Worm (Caenorhabditis elegans) whole organism, late embryonic: Measurements from ENCODE around the gene srh-88.
"Not testable (repeated sequence)": the region's sequence is repeated elsewhere in the genome, so short reads cannot be mapped to it uniquely, and the experiment has no call there.

Source experiments
- C38D4.7 ChIP-seq: fragments of 200-800 bp; sonication (Bioruptor generic); optimal IDR thresholded peaks from 2 replicates; lab custom pipeline; 2018; ENCODE audit warnings: mild to moderate bottlenecking, missing genetic modification characterization, moderate library complexity, missing compliant biosample characterization
- K02D7.2 ChIP-seq: sonication (generic microtip); optimal IDR thresholded peaks from 2 replicates; lab custom pipeline; 2017; ENCODE audit warnings: mild to moderate bottlenecking, missing genetic modification characterization, missing compliant biosample characterization
- ahr-1 ChIP-seq: sonication (generic microtip); optimal IDR thresholded peaks from 2 replicates; lab custom pipeline; 2016; ENCODE audit warnings: missing genetic modification characterization, missing compliant biosample characterization
- ceh-18 ChIP-seq: sonication (generic microtip); optimal IDR thresholded peaks from 2 replicates; lab custom pipeline; 2016; ENCODE audit warnings: missing genetic modification characterization, missing compliant biosample characterization
- ceh-24 ChIP-seq: sonication (generic microtip); optimal IDR thresholded peaks from 2 replicates; lab custom pipeline; 2016; ENCODE audit warnings: mild to moderate bottlenecking, missing genetic modification characterization, missing compliant biosample characterization
- ceh-31 ChIP-seq: sonication (generic microtip); optimal IDR thresholded peaks from 2 replicates; lab custom pipeline; 2016; ENCODE audit warnings: missing genetic modification characterization, missing compliant biosample characterization
- ceh-45 ChIP-seq: fragments of 200-800 bp; sonication (Bioruptor generic); IDR thresholded peaks from 2 replicates; pipeline ENCODE4 v1.3.6; 2022; ENCODE audit warnings: missing genetic modification reagents, missing genetic modification characterization, missing compliant biosample characterization
- ceh-48 ChIP-seq: sonication (generic microtip); optimal IDR thresholded peaks from 2 replicates; lab custom pipeline; 2016; ENCODE audit warnings: missing genetic modification characterization, inconsistent platforms, missing compliant biosample characterization
- ceh-6 ChIP-seq: fragments of 200-800 bp; sonication (Bioruptor generic); optimal IDR thresholded peaks from 2 replicates; lab custom pipeline; 2018; ENCODE audit warnings: mild to moderate bottlenecking, missing genetic modification characterization, missing compliant biosample characterization
- ceh-9 ChIP-seq: sonication (generic microtip); optimal IDR thresholded peaks from 2 replicates; lab custom pipeline; 2016; ENCODE audit warnings: mild to moderate bottlenecking, missing genetic modification characterization, inconsistent platforms, missing compliant biosample characterization
- fax-1 ChIP-seq: sonication (generic microtip); optimal IDR thresholded peaks from 2 replicates; lab custom pipeline; 2016; ENCODE audit warnings: missing genotype, missing genetic modification characterization, missing compliant biosample characterization
- fkh-10 ChIP-seq: fragments of 150-350 bp; optimal IDR thresholded peaks from 2 replicates; lab custom pipeline; 2014; ENCODE audit warnings: missing biosample characterization, missing genetic modification reagents, missing genetic modification characterization
- fkh-6 ChIP-seq: sonication (generic microtip); optimal IDR thresholded peaks from 2 replicates; lab custom pipeline; 2016; ENCODE audit warnings: missing genetic modification characterization, missing compliant biosample characterization
- hlh-13 ChIP-seq: fragments of 200-800 bp; sonication (Bioruptor generic); optimal IDR thresholded peaks from 2 replicates; lab custom pipeline; 2018; ENCODE audit warnings: mild to moderate bottlenecking, missing genetic modification characterization, missing compliant biosample characterization
- hlh-6 ChIP-seq: sonication (generic microtip); optimal IDR thresholded peaks from 2 replicates; lab custom pipeline; 2016; ENCODE audit warnings: missing genotype, missing genetic modification characterization, missing compliant biosample characterization
- hlh-8 ChIP-seq: sonication (generic microtip); optimal IDR thresholded peaks from 2 replicates; lab custom pipeline; 2016; ENCODE audit warnings: missing genotype, missing genetic modification characterization, missing compliant biosample characterization
- madf-2 ChIP-seq: sonication (generic microtip); optimal IDR thresholded peaks from 2 replicates; lab custom pipeline; 2017; ENCODE audit warnings: missing genetic modification characterization, missing compliant biosample characterization
- mec-3 ChIP-seq: sonication (generic microtip); optimal IDR thresholded peaks from 2 replicates; lab custom pipeline; 2016; ENCODE audit warnings: borderline replicate concordance, missing genetic modification characterization, missing compliant biosample characterization
- npax-4 ChIP-seq: sonication (generic microtip); optimal IDR thresholded peaks from 2 replicates; lab custom pipeline; 2016; ENCODE audit warnings: missing genetic modification characterization, missing compliant biosample characterization
- odd-2 ChIP-seq: sonication (generic microtip); optimal IDR thresholded peaks from 2 replicates; lab custom pipeline; 2017; ENCODE audit warnings: antibody characterized with exemption, mild to moderate bottlenecking, missing genetic modification characterization, missing compliant biosample characterization
- pag-3 ChIP-seq: sonication (generic microtip); optimal IDR thresholded peaks from 2 replicates; lab custom pipeline; 2016; ENCODE audit warnings: missing compliant biosample characterization, missing genetic modification characterization, borderline replicate concordance
- pat-9 ChIP-seq: fragments of 200-800 bp; sonication (Bioruptor generic); optimal IDR thresholded peaks from 2 replicates; lab custom pipeline; 2018; ENCODE audit warnings: mild to moderate bottlenecking, missing genetic modification characterization, moderate library complexity, missing compliant biosample characterization
- pax-1 ChIP-seq: fragments of 150-350 bp; optimal IDR thresholded peaks from 2 replicates; lab custom pipeline; 2014; ENCODE audit warnings: missing biosample characterization, missing genetic modification characterization
- pha-2 ChIP-seq: sonication (generic microtip); optimal IDR thresholded peaks from 2 replicates; lab custom pipeline; 2017; ENCODE audit warnings: mild to moderate bottlenecking, missing genetic modification characterization, missing compliant biosample characterization
- pqm-1 ChIP-seq: sonication (generic microtip); optimal IDR thresholded peaks from 2 replicates; lab custom pipeline; 2016; ENCODE audit warnings: missing genetic modification characterization, missing compliant biosample characterization
- ref-2 ChIP-seq: sonication (generic microtip); optimal IDR thresholded peaks from 2 replicates; lab custom pipeline; 2016; ENCODE audit warnings: missing genetic modification characterization, missing compliant biosample characterization
- rnt-1 ChIP-seq: sonication (generic microtip); optimal IDR thresholded peaks from 2 replicates; lab custom pipeline; 2016; ENCODE audit warnings: missing genetic modification characterization, missing compliant biosample characterization
- sdc-2 ChIP-seq: sonication (generic microtip); optimal IDR thresholded peaks from 2 replicates; lab custom pipeline; 2016; ENCODE audit warnings: missing genotype, missing genetic modification characterization, missing compliant biosample characterization
- sox-2 ChIP-seq: fragments of 200-800 bp; sonication (Bioruptor generic); IDR thresholded peaks from 2 replicates; pipeline ENCODE4 v1.3.6; 2022; ENCODE audit warnings: missing genetic modification reagents, missing genetic modification characterization, missing compliant biosample characterization
- sox-4 ChIP-seq: sonication (generic microtip); optimal IDR thresholded peaks from 2 replicates; lab custom pipeline; 2017; ENCODE audit warnings: mild to moderate bottlenecking, missing genetic modification characterization, inconsistent platforms, missing compliant biosample characterization
- tbx-2 ChIP-seq: sonication (generic microtip); optimal IDR thresholded peaks from 2 replicates; lab custom pipeline; 2016; ENCODE audit warnings: missing genetic modification characterization, missing compliant biosample characterization
- tbx-7 ChIP-seq: sonication (generic microtip); optimal IDR thresholded peaks from 2 replicates; lab custom pipeline; 2016; ENCODE audit warnings: missing genotype, missing genetic modification characterization, missing compliant biosample characterization
- ttx-3 ChIP-seq: sonication (generic microtip); optimal IDR thresholded peaks from 2 replicates; lab custom pipeline; 2016; ENCODE audit warnings: missing genetic modification reagents, missing genetic modification characterization, missing compliant biosample characterization
- unc-3 ChIP-seq, 2 experiments: fragments of 200-800 bp in 1 of 2; sonication (Bioruptor generic) in 1 of 2; sonication (generic microtip) in 1 of 2; conservative IDR thresholded peaks in 1 of 2; optimal IDR thresholded peaks in 1 of 2; 2 replicates each; pipeline versions ENCODE4 v1.3.6 to Lab custom; 2016 to 2022; ENCODE audit warnings: missing compliant biosample characterization in 2 of 2, missing genetic modification characterization in 2 of 2, missing genetic modification reagents in 1 of 2
- unc-55 ChIP-seq: sonication (generic microtip); optimal IDR thresholded peaks from 2 replicates; lab custom pipeline; 2017; ENCODE audit warnings: missing biosample characterization, missing genetic modification reagents, missing genetic modification characterization
- unc-86 ChIP-seq: sonication (generic microtip); optimal IDR thresholded peaks from 2 replicates; lab custom pipeline; 2016; ENCODE audit warnings: missing genetic modification characterization, missing compliant biosample characterization
- zip-5 ChIP-seq: sonication (generic microtip); optimal IDR thresholded peaks from 2 replicates; lab custom pipeline; 2016; ENCODE audit warnings: missing genetic modification characterization, missing compliant biosample characterization

Gene srh-88

ce11 chrV:2958202-2958601 lies 6.5 kb downstream of the srh-88 start, which contains the start of gene srw-142:
Gene srw-142 (minus strand): TSS chrV:2958302.
- TF ChIP-seq ceh-6 = no peak
- TF ChIP-seq unc-55 (GFP tag; lab: Kevin White, UChicago) = no peak
- TF ChIP-seq unc-86 = no peak
- TF ChIP-seq, all 69 proteins: peak for 0

DNA sequence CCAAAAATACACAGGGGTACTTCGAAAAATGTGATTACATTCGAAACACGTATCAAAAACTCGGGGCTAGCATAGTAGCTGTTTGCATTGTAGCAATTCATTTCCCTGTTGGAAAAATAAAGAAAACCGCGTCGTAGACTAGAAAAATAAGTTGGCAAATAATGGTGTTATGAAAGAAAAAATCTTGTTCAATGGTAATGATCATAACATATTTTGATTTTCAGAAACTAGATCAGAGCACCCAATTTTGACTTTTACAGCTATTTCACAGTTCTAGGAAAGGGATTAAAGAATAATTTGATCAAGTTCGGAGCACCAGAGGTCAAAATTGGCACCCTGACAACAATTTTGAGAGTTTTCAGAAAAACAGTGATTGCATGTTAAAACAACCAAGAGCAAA lies 9.3 kb downstream of the srh-88 start, which contains the start of gene srh-248:
srh-248 (minus strand) TSS at position 101 of the 400 bp plus-strand sequence.
- TF ChIP-seq ttx-3, pha-2, madf-2 (tag; lab: Kevin White, UChicago): not testable (repeated sequence)
- TF ChIP-seq, all 69 proteins: peak for 0; not testable (repeated sequence) for 69

DNA sequence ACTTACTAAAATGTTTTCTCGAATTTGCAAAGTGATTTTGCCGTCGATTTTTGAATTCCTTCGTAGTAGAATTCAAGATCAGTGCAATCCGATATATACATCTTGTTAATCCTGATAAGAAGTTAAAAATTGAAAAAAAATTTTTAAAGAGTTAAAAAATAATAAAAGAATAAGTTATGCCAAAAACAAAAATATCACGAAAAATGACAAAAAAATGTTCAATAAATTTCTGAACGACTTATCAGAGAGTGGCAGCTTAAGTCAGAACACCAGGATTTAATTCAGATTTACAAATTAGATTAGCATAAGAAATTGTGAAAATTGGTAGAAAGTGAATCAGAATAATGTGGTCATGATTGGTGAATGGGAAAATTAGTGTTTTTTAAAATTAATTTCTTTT lies 12.6 kb downstream of the srh-88 start, which contains the start of gene srw-122:
srw-122 (minus strand) TSS at position 101 of the 400 bp plus-strand sequence.
- not testable (repeated sequence) for TF ChIP-seq sox-2 (GFP tag; lab: Robert Waterston, UW); unc-86; K02D7.2 (tag; lab: Kevin White, UChicago)

DNA sequence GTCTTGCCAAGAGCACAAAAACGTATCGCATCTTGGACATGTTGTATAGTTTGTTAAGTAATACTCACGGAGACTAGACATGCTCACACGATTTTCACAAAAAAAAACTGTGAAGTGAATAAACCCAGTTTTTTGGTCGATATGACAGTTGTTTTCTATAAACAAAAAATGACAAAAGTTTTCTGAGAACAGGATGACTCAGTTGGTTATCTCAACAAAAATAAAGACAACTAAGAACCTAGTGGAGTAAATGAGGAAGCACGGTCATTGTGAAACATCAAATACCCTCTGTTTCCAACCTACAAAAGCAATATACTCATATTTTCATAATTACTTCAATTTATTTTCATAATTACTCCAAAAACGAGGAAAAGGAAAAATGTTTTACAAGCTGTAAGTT lies 19.1 kb downstream of the srh-88 start, which contains the start of gene srh-87:
srh-87 (minus strand) TSS at position 101 of the 400 bp plus-strand sequence.
- TF ChIP-seq hlh-6 (no peak), K02D7.2 (tag; lab: Kevin White, UChicago) (no peak), rnt-1 (tag; lab: Kevin White, UChicago) (no peak), ceh-48 (tag; lab: Kevin White, UChicago) (no peak), ahr-1 (no peak), ttx-3 (tag; lab: Kevin White, UChicago) (no peak), hlh-8 (tag; lab: Kevin White, UChicago) (no peak), fkh-10 (GFP tag; lab: Kevin White, UChicago) (no peak), pag-3 (tag; lab: Kevin White, UChicago) (no peak), mec-3 (tag; lab: Kevin White, UChicago) (no peak), ceh-31 (tag; lab: Kevin White, UChicago) (no peak), tbx-2 (no peak)

DNA sequence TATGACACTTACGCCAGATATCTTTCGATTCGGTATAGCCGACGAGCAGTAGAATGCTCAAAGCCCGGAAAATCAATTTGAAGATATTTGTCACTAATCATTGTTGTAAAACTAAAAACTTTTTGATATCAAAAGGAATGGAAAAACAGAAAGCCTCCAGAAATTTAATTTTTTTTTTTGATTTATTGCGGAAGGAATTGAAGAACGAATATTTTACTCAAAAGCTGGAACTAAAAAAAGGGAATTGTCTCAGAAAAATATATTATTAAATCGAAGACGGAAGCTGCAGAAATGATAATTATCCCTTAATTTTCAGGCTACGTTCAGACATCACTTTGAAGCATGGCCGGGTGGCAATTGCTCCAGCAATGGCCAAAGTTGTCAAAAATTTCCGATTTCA lies 20.8 kb downstream of the srh-88 start, which contains the start of gene srw-137:
srw-137 (minus strand) TSS at position 101 of the 400 bp plus-strand sequence.
- TF ChIP-seq sdc-2 (tag; lab: Kevin White, UChicago) (no peak), sox-4 (no peak), sox-2 (GFP tag; lab: Robert Waterston, UW) (no peak), odd-2 (tag; lab: Kevin White, UChicago) (no peak), fkh-6 (tag; lab: Kevin White, UChicago) (no peak), ttx-3 (tag; lab: Kevin White, UChicago) (no peak), pax-1 (tag; lab: Kevin White, UChicago) (no peak), pat-9 (no peak), pqm-1 (tag; lab: Kevin White, UChicago) (no peak), unc-55 (GFP tag; lab: Kevin White, UChicago) (no peak), hlh-13 (GFP tag; lab: Kevin White, UChicago) (no peak), ceh-18 (tag; lab: Kevin White, UChicago) (no peak), mec-3 (tag; lab: Kevin White, UChicago) (no peak), ceh-24 (tag; lab: Kevin White, UChicago) (no peak), pag-3 (tag; lab: Kevin White, UChicago) (no peak), zip-5 (tag; lab: Kevin White, UChicago) (no peak), hlh-6 (no peak), ceh-9 (tag; lab: Kevin White, UChicago) (no peak), fkh-10 (GFP tag; lab: Kevin White, UChicago) (no peak)

DNA sequence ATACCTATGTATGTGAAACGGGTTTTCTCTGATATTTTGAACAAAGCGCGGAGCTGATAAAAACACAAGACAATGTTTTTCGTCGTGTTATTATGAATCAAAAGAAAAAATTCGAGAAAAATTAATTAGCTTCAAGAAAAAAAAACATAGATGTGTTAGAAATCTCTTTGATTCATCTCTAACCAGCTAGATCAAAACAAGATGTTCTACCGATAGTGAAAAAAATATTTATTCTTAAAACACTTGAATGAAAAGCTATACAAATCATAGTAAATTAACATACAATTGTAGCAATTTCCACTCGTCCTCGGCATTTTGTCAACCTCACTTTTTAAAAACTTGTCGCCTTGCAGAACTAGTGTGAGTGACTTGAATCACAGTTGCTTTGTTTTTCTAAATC lies 22.4 kb downstream of the srh-88 start:
- TF ChIP-seq ref-2 (tag; lab: Kevin White, UChicago) (no peak), ceh-18 (tag; lab: Kevin White, UChicago) (no peak), unc-3 (GFP tag; conservative IDR thresholded peaks at IDR 0.05; lab: Robert Waterston, UW) (no peak), unc-3 (tag; optimal IDR thresholded peaks at IDR 0.05; lab: Kevin White, UChicago) (no peak), sox-2 (GFP tag; lab: Robert Waterston, UW) (no peak), ceh-31 (tag; lab: Kevin White, UChicago) (no peak), C38D4.7 (no peak), madf-2 (tag; lab: Kevin White, UChicago) (no peak), npax-4 (tag; lab: Kevin White, UChicago) (no peak), tbx-7 (tag; lab: Kevin White, UChicago) (no peak), fax-1 (no peak), ceh-45 (GFP tag; lab: Robert Waterston, UW) (no peak)
